Worm (Caenorhabditis elegans) whole organism, midembryonic: ENCODE measurements around the gene T24C12.4.

Experiments
- cog-1 ChIP-seq: sonication (generic microtip); optimal IDR thresholded peaks from 2 replicates; lab custom pipeline; 2016; ENCODE audit warnings: missing genetic modification characterization, missing compliant biosample characterization
- ztf-23 ChIP-seq: fragments of 200-800 bp; sonication (Bioruptor generic); IDR thresholded peaks from 2 replicates; pipeline ENCODE4 v1.3.6; 2022; ENCODE audit warnings: missing genetic modification reagents, missing genetic modification characterization, missing compliant biosample characterization

DNA sequence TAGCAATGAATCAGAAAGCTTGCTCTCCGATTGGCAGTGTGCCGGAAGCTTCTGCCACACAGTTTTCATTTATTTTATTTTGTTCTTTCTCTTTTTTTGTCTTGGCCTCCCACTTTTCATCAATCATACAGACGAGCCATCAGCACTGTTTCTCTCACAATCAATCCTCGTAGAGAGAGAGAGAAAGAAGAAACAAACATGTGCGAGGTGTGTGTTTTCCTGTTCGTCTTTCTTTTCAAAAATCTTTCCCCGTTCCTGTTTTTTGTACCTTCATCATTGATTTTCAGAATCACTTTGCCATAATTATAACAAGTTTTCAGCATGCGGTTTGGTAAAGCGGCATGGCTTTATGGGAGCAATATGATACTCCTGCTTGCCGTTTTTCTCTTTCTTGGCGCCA is 5.7 kb downstream of the T24C12.4 start, which contains the start of gene T24C12.1:
- TF ChIP-seq cog-1 (no peak), ztf-23 (no peak)
